Worm (Caenorhabditis elegans) whole organism, L1 larva: ENCODE measurements around the gene ZK795.2.

ENCODE experiments used
- snu-23 ChIP-seq: sonication (generic microtip); optimal IDR thresholded peaks from 2 replicates; lab custom pipeline; 2016; ENCODE audit warnings: missing genetic modification characterization, missing compliant biosample characterization
- unc-86 ChIP-seq: sonication (generic microtip); optimal IDR thresholded peaks from 2 replicates; lab custom pipeline; 2016; ENCODE audit warnings: missing genetic modification characterization, missing compliant biosample characterization

- TF ChIP-seq snu-23 (GFP tag; lab: Kevin White, UChicago) = no peak
- no peak for TF ChIP-seq unc-86 (tag; lab: Kevin White, UChicago)
Measured at ce11 chrIV:12551944-12552343, 6.8 kb downstream of the ZK795.2 start.
